Worm (Caenorhabditis elegans): Measurements from ENCODE around the gene C55A1.6.
"Not testable (repeated sequence)": the region's sequence is repeated elsewhere in the genome, so short reads cannot be mapped to it uniquely, and the experiment has no call there.

The C55A1.6 gene

ce11 chrV:15668870-15669269 lies 21.0 kb downstream of the C55A1.6 start, which contains the start of gene K06B4.4:
Gene K06B4.4, plus strand, starts transcription at chrV:15669170.
- no peak for TF ChIP-seq mab-5 (tag; optimal IDR thresholded peaks at IDR 0.05)

- not testable (repeated sequence) for TF ChIP-seq mab-5 (tag; optimal IDR thresholded peaks at IDR 0.05); ztf-1 (GFP tag; conservative IDR thresholded peaks at IDR 0.05); nhr-21 (tag; optimal IDR thresholded peaks at IDR 0.05)
Measured at ce11 chrV:15670139-15670538, 22.3 kb downstream of the C55A1.6 start, which contains the start of gene K06B4.15. Gene K06B4.15, plus strand, starts transcription at chrV:15670439.

DNA sequence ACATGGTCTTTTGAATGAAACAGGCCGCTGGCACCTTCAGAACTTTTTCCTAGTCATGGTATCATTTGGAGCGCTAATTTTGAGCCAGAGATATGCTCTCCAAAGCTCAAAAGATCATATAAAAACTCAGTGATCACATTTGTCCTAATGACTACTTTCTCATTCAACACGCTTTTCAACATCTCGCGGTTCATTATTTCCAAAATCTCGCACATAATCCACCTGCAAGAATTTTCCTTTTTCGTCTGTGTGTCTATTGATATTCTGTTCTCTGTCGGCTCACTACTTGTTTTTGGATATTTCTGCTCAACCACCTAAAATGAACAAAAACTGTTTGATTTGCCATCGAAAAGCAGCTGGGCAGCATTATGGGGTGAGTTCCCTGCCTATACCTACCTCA lies 25.9 kb downstream of the C55A1.6 start, which contains the start of gene nhr-51:
Gene nhr-51, plus strand, starts transcription at position 301 of the 400 bp plus-strand sequence.
- TF ChIP-seq nhr-10 (tag; optimal IDR thresholded peaks at IDR 0.05) (no peak), nhr-21 (tag; optimal IDR thresholded peaks at IDR 0.05) (no peak), C34F6.9 (tag; optimal IDR thresholded peaks at IDR 0.05) (no peak), nhr-237 (tag; optimal IDR thresholded peaks at IDR 0.05) (no peak), crh-2 (tag; optimal IDR thresholded peaks at IDR 0.05) (no peak), zag-1 (tag; optimal IDR thresholded peaks at IDR 0.05) (no peak), ztf-11 (tag; optimal IDR thresholded peaks at IDR 0.05) (no peak), alr-1 (tag; optimal IDR thresholded peaks at IDR 0.05) (no peak), ztf-1 (GFP tag; conservative IDR thresholded peaks at IDR 0.05) (no peak), aly-2 (tag; optimal IDR thresholded peaks at IDR 0.05) (no peak), nhr-12 (tag; optimal IDR thresholded peaks at IDR 0.05) (no peak), fos-1 (tag; optimal IDR thresholded peaks at IDR 0.05) (no peak), nhr-129 (tag; optimal IDR thresholded peaks at IDR 0.05) (no peak), ztf-4 (tag; optimal IDR thresholded peaks at IDR 0.05) (no peak)

DNA sequence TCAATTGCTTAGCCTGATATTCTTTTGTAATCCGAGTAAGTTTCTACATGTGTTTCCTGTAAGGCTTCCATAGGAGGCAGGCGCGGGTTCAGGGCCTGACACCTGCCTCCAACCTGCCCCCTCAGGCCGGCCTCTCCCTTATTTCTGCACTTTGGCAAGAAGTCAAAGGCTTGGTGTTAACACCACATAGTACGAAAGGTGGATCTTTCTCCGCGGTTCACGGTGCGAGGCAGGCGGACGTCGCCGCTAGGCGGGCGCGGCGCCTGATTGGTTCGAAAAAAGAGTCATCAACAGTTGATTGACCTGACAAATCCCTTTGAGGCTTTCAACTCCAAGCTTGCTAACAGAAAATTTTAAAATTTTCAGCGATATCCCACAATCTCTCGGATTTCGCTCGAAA lies 27.1 kb downstream of the C55A1.6 start:
- TF ChIP-seq nhr-237 (tag; optimal IDR thresholded peaks at IDR 0.05): no peak
- no peak for TF ChIP-seq lin-39 (tag; optimal IDR thresholded peaks at IDR 0.05)
- no peak for TF ChIP-seq skn-1 (tag; optimal IDR thresholded peaks at IDR 0.05)
- no peak for TF ChIP-seq ztf-1 (GFP tag; conservative IDR thresholded peaks at IDR 0.05)
- TF ChIP-seq sma-9 (GFP tag; optimal IDR thresholded peaks at IDR 0.05): no peak
- TF ChIP-seq sma-9 (tag; optimal IDR thresholded peaks at IDR 0.05): no peak
- TF ChIP-seq nhr-21 (tag; optimal IDR thresholded peaks at IDR 0.05): no peak
- no peak for TF ChIP-seq sem-4 (tag; optimal IDR thresholded peaks at IDR 0.05)
- no peak for TF ChIP-seq nhr-10 (tag; optimal IDR thresholded peaks at IDR 0.05)

- TF ChIP-seq ztf-11 (tag; optimal IDR thresholded peaks at IDR 0.05) (no peak), mdl-1 (tag; optimal IDR thresholded peaks at IDR 0.05) (no peak), peb-1 (tag; optimal IDR thresholded peaks at IDR 0.05) (no peak), nhr-21 (tag; optimal IDR thresholded peaks at IDR 0.05) (no peak), Y55F3AM.14 (GFP tag; optimal IDR thresholded peaks at IDR 0.05) (no peak), ceh-16 (tag; optimal IDR thresholded peaks at IDR 0.05) (no peak), gmeb-1 (tag; optimal IDR thresholded peaks at IDR 0.05) (no peak), alr-1 (tag; optimal IDR thresholded peaks at IDR 0.05) (no peak), crh-2 (tag; optimal IDR thresholded peaks at IDR 0.05) (no peak), aly-2 (tag; optimal IDR thresholded peaks at IDR 0.05) (no peak), elt-3 (tag; optimal IDR thresholded peaks at IDR 0.05) (no peak), ZK546.5 (tag; optimal IDR thresholded peaks at IDR 0.05) (no peak), zag-1 (tag; optimal IDR thresholded peaks at IDR 0.05) (no peak), elt-1 (tag; optimal IDR thresholded peaks at IDR 0.05) (no peak), lin-39 (tag; optimal IDR thresholded peaks at IDR 0.05) (no peak), sma-9 (GFP tag; optimal IDR thresholded peaks at IDR 0.05) (no peak), sma-9 (tag; optimal IDR thresholded peaks at IDR 0.05) (no peak)
Measured at ce11 chrV:15677222-15677621, 29.4 kb downstream of the C55A1.6 start, which contains the start of gene nhr-52. Gene nhr-52, plus strand, starts transcription at chrV:15677522.

DNA sequence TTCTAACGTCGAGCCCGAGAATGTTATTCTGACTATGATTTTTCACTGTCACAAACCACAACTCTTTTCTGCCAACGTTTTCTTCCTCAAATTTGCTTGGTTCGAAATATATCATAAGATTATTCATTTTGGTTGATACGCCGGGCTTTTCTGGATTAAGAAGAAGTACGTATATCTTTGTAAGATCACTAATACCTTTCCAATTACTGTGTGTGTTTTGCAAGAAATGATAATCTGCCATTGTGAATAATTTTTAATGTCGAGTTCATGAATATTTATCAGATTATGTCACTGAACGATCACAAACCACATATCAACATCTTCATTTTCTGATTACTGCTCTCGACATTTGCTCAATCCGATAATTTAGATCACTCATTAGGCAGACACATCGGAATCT lies 37.8 kb downstream of the C55A1.6 start, which contains the start of gene nhr-196:
Gene nhr-196, plus strand, starts transcription at position 118 of the 400 bp plus-strand sequence.
- no peak for TF ChIP-seq nhr-129 (tag; optimal IDR thresholded peaks at IDR 0.05)
- TF ChIP-seq zag-1 (tag; optimal IDR thresholded peaks at IDR 0.05): no peak
- TF ChIP-seq ZK546.5 (tag; optimal IDR thresholded peaks at IDR 0.05): no peak
- no peak for TF ChIP-seq egl-27 (tag; optimal IDR thresholded peaks at IDR 0.05)
- no peak for TF ChIP-seq nhr-10 (tag; optimal IDR thresholded peaks at IDR 0.05)
- TF ChIP-seq nhr-237 (tag; optimal IDR thresholded peaks at IDR 0.05): no peak

- TF ChIP-seq mdl-1 (tag; optimal IDR thresholded peaks at IDR 0.05) (no peak), skn-1 (tag; optimal IDR thresholded peaks at IDR 0.05) (no peak), F13H6.1 (tag; optimal IDR thresholded peaks at IDR 0.05) (no peak), nhr-23 (tag; optimal IDR thresholded peaks at IDR 0.05) (no peak)
Measured at ce11 chrV:15687660-15688059, 39.8 kb downstream of the C55A1.6 start, which contains the start of gene nhr-197. Gene nhr-197, plus strand, starts transcription at chrV:15687960.

Measured in whole organism, L2 larva.